Worm (Caenorhabditis elegans) whole organism, young adult: ENCODE measurements around the gene tsp-20.

ENCODE experiments used
- hlh-26 ChIP-seq: fragments of 200-800 bp; sonication (Bioruptor generic); conservative IDR thresholded peaks from 2 replicates; pipeline ENCODE4 v1.3.6; 2022; ENCODE audit warnings: missing genetic modification reagents, missing genetic modification characterization, missing compliant biosample characterization
- lir-1 ChIP-seq: fragments of 200-800 bp; sonication (Bioruptor generic); conservative IDR thresholded peaks from 2 replicates; pipeline ENCODE4 v1.3.6; 2022; ENCODE audit warnings: missing genetic modification reagents, missing genetic modification characterization, missing compliant biosample characterization
- nfya-2 ChIP-seq: fragments of 200-800 bp; sonication (Bioruptor generic); IDR thresholded peaks from 2 replicates; pipeline ENCODE4 v1.3.6; 2022; ENCODE audit warnings: missing genetic modification reagents, missing genetic modification characterization, missing compliant biosample characterization
- unc-62 ChIP-seq: fragments of 150-350 bp; optimal IDR thresholded peaks from 2 replicates; lab custom pipeline; 2014; ENCODE audit warnings: missing biosample characterization, missing genetic modification reagents, missing genetic modification characterization

DNA sequence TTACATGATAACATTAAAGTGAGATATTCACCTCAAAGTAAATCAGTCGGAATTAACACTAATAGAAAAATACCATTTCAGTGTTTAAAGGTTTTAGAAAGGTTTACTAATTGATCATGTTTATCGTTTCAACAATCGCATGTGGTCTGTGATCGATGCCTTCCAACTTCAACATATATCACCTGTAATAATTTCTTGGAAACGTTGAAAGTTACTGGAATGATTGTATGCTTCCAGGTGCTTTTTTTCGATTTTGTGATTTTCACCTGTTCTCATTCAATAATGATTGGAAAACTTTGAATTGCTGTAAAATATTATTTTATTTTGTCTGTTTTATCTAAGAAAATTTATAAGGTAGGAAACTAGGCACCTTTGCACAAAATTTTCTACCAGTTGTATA is 11.3 kb downstream of the tsp-20 start:
- TF ChIP-seq hlh-26 (GFP tag; lab: Robert Waterston, UW) (no peak), lir-1 (GFP tag; lab: Robert Waterston, UW) (no peak), nfya-2 (GFP tag; lab: Robert Waterston, UW) (no peak), unc-62 (no peak)
